Fruit fly (Drosophila melanogaster): ENCODE measurements around the gene CG13060.

Gene CG13060

dm6 chr3L:16291678-16292077, 28.0 kb upstream of the CG13060 start:
- TF ChIP-seq CG17801 (GFP tag; optimal IDR thresholded peaks at IDR 0.05; ENCODE audit: partially characterized antibody), result no peak

- no peak for TF ChIP-seq CG17801 (GFP tag; optimal IDR thresholded peaks at IDR 0.05; ENCODE audit: partially characterized antibody)
Measured at dm6 chr3L:16295447-16295846, 24.2 kb upstream of the CG13060 start, which contains the start of gene CG4962. Gene CG4962 (minus strand): TSS chr3L:16295547.

dm6 chr3L:16301153-16301552, 18.5 kb upstream of the CG13060 start, which contains the start of gene CG4982:
Gene CG4982 (plus strand): TSS chr3L:16301453.
- no peak for TF ChIP-seq CG17801 (GFP tag; optimal IDR thresholded peaks at IDR 0.05; ENCODE audit: partially characterized antibody)

DNA sequence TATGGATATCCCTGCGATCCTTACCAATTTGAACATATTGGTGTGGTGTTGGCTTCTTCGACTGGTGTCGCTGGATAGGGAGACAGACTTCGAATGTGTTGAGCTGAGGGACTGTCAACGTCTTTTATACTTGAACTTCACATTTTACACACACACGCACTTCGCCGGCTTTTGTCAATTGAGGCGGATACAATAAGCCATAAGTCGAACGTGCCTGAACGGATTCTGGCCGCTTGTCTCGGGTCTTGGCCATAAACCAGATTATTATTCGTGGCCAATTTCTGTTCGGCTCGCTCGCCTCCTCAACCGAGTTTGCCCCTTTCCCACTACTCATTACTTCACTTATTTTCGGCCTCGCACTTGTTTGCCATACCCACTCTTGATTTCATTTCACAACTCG, 16.6 kb upstream of the CG13060 start, which contains the start of gene CG13044:
Gene CG13044 (minus strand): TSS at position 101 of the 400 bp plus-strand sequence.
- no peak for TF ChIP-seq CG17801 (GFP tag; optimal IDR thresholded peaks at IDR 0.05; ENCODE audit: partially characterized antibody)

DNA sequence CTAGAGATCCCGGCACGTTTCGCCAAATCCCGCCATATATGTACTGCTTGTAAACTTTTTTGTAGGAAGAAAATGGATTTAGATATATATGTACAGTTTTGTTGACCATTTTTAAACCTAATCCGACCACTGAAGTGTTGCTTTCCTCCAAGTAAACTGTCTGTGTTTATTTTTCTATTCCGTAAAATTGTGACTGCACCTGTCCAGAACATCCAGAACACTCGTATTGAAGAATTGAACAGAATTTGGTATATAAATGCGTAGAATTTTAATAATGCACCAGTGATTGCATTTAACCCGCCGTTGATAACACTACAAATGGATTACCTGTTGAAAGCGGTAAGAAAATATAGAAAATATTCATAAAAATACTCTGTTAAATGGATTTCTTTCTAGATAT, 15.7 kb upstream of the CG13060 start, which contains the start of gene CG43249:
Gene CG43249 (plus strand): TSS at position 301 of the 400 bp plus-strand sequence.
- no peak for TF ChIP-seq CG17801 (GFP tag; optimal IDR thresholded peaks at IDR 0.05; ENCODE audit: partially characterized antibody)

- no peak for TF ChIP-seq CG17801 (GFP tag; optimal IDR thresholded peaks at IDR 0.05; ENCODE audit: partially characterized antibody)
Measured at dm6 chr3L:16305820-16306650, 13.6 kb upstream of the CG13060 start, which contains the start of the genes CG13043 and CG13063. Gene CG13043 (minus strand): TSS chr3L:16305870. Gene CG13063 (plus strand): TSS chr3L:16306600.

DNA sequence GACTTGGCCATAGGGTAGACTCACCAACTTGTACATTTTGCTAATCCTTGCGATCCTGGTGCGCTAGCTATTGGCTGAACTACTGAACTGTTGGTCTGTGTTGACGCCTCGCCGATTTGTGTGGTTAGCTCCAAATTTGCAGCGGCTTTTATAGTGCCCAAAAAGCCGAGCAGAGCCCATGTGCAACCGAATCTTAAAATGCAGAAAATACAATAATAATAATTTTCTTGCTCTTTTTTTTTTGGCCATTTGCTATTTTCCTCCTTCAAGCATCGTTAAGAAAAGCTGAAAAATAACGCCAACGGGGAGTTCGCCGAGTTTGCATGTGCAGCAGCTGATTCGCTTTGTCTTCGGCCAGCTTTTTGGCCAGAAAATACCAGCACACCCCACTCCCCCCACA, 11.3 kb upstream of the CG13060 start, which contains the start of gene CG13042:
Gene CG13042 (minus strand): TSS at position 101 of the 400 bp plus-strand sequence.
- TF ChIP-seq CG17801 (GFP tag; optimal IDR thresholded peaks at IDR 0.05; ENCODE audit: partially characterized antibody), result no peak

DNA sequence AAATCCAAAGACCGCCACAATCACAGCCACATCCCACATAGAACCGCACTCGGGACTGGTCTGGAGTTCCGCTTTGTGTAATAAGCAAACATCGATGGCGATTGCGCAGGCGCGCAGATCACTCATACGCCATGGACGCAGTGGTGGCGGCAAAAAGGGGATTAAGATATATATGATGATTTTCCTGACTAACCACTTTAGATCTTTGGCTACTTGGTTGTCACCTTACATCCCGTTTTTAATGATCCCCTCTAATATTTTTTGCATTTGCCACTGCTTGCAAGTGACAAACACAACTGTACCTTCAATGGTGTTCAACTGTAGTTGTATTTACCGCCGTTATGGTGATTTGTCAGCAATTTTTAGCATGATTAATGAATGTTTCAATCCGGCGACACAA, 9.7 kb upstream of the CG13060 start:
- TF ChIP-seq CG17801 (GFP tag; optimal IDR thresholded peaks at IDR 0.05; ENCODE audit: partially characterized antibody), result no peak

DNA sequence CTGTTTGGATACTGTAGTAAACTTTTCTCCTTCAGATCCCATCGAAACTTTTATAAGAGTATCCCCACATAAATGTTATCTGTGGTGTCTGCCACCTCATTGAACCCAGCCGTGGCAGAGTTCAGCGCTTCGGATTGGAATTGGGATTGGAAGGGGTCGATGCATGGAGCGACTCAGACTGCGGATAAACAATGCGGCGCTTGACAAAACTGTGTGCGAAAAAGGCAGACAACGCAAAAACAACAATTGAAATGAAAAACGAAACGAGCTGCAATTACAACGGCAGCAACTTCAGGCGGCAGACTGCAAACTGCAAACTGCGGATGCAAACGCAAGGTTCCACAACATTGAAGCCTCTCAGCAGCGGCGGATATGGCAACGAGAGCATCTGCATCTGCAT, 5.7 kb upstream of the CG13060 start, which contains the start of gene CG13062:
Gene CG13062 (plus strand): TSS at position 301 of the 400 bp plus-strand sequence.
- no peak for TF ChIP-seq CG17801 (GFP tag; optimal IDR thresholded peaks at IDR 0.05; ENCODE audit: partially characterized antibody)

DNA sequence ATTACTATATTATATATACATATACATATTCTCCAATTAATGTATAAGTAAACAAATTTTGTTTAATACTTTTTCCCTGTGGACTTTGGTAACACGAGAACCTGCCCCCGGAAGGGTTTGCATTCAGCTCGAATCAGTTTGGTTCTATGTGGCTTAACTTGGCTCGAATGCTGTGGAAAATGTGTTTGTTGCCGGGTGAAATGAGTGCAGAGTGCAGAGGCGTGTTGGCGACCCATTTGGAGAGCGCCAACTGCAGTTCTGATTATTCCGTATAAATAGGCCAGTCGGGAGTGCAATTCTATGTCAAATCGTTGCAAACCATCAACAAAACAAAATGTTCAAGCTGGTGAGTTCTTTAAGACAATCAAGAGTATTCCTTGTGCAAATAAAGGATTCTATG, 1.9 kb upstream of the CG13060 start, which contains the start of gene Nplp3:
Gene Nplp3 (plus strand): TSS at position 301 of the 400 bp plus-strand sequence.
- TF ChIP-seq CG17801 (GFP tag; optimal IDR thresholded peaks at IDR 0.05; ENCODE audit: partially characterized antibody), result no peak

DNA sequence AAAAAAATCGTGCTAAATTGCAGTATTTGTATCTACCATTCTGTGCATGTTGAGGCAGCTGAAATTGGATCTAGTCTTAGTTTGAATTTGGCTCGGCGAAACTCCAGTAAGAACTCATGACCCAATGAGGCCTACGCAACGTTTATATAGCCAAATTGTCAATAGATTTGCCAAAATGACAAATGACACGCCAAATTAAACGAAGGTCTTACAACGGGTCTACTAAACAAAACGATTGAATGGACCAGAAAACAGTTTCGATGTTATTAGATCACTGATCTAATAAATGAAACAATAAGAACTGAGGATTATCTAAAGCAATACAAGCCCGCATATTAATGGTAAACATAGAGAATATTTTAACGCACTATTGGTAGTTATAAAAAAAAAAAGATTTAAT, 1.5 kb downstream of the CG13060 start, which contains the start of gene CG42718:
Gene CG42718 (minus strand): TSS at position 101 of the 400 bp plus-strand sequence.
- TF ChIP-seq CG17801 (GFP tag; optimal IDR thresholded peaks at IDR 0.05; ENCODE audit: partially characterized antibody), result no peak

DNA sequence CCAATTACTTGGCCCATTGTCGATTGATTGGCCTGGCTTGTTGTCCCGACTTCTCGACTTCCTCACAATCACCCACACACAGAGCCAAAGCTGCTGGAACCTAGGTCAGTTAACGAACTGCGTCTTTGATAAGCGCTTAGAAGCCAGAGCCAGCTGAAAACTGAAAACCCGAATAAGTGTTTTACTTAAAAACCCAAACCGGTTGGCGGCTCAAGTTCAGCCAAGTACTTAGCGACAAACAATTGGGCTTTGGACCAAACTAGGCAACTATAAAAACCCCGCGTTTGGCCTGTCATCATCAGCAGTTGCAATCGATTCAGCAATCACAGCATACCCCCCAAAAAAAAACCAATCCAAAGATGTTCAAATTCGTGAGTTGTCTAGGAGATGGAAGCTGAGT, 3.7 kb downstream of the CG13060 start, which contains the start of gene CG13059:
Gene CG13059 (plus strand): TSS at position 301 of the 400 bp plus-strand sequence.
- TF ChIP-seq CG17801 (GFP tag; optimal IDR thresholded peaks at IDR 0.05; ENCODE audit: partially characterized antibody), result no peak

DNA sequence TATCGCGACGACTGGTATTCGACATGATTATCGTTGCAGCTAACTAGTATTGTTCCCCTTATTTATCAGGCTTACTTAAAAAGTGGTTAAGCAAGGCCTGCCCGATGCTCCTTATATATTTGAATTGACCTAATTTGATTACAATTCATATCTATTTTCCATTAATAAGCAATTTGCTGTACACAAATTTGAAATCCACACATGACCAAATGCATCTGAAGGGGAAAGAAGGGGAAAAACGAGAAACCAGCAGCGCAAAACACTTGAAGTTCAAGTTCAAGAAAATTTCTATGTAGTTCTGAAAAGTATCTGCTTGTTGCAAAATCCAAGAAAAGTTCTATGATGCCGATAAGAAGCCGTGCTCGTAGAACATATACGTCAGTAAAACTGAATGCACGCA, 7.0 kb downstream of the CG13060 start, which contains the start of the genes CG13040 and CG13039:
Gene CG13040 (minus strand): TSS at position 101 of the 400 bp plus-strand sequence.
Gene CG13039 (minus strand): TSS at position 106 of the 400 bp plus-strand sequence.
- no peak for TF ChIP-seq CG17801 (GFP tag; optimal IDR thresholded peaks at IDR 0.05; ENCODE audit: partially characterized antibody)

- no peak for TF ChIP-seq CG17801 (GFP tag; optimal IDR thresholded peaks at IDR 0.05; ENCODE audit: partially characterized antibody)
Measured at dm6 chr3L:16327776-16328175, 8.1 kb downstream of the CG13060 start, which contains the start of gene CG13038. Gene CG13038 (minus strand): TSS chr3L:16327893.

DNA sequence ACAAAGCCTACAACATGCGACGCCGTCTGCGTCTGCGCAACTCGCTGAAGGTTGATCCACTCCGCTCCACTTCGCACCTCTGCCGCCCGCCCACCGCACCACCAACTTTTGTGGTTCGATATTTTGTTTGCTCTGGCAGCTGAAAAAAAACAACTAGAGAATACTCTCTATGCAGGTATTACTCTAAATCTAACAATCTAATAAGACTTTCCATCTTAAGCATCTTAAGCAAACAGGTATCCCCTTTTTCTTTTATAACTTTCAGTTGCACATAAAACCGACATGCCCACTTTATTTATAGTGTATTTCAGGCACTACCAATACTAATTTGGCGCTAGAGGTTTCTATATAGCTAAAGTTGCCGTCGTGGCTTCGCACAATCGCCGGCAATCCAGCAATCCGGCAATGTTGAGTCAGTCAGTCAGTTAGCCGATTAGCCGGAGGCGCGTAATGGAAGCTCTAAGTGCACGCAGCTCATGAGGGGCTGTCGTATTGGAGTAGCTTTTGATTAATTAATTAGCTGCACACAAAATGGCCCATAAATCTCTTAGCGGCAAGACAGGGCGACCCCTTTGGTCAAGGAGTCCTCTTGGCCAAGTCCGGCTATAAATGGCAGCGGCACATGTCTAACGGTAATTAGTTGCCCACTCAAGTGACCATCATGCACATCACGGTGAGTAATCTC, 8.7 kb downstream of the CG13060 start, which contains the start of gene CG13058:
Gene CG13058 (plus strand): TSS at position 635 of the 685 bp plus-strand sequence.
- no peak for TF ChIP-seq CG17801 (GFP tag; optimal IDR thresholded peaks at IDR 0.05; ENCODE audit: partially characterized antibody)

Data from ovary, adult (tissue).